Fruit fly (Drosophila melanogaster) whole organism, embryonic: Measurements from ENCODE around the gene Noa36.
A peak's percentile ranks its signal among the peaks of the same experiment; 100 is the strongest.

ENCODE experiments used
- CG10274 ChIP-seq: fragments of 200-800 bp; sonication (Bioruptor generic); optimal IDR thresholded peaks from 3 replicates; lab custom pipeline; 2017; ENCODE audit warnings: missing biosample characterization, mild to moderate bottlenecking, missing genetic modification characterization
- CG10366 ChIP-seq: fragments of 200-800 bp; sonication (Bioruptor generic); IDR thresholded peaks from 2 replicates; pipeline ENCODE4 v1.3.6; 2022; ENCODE audit warnings: missing biosample characterization, missing genetic modification characterization
- CG10654 ChIP-seq: fragments of 200-800 bp; sonication (Bioruptor generic); optimal IDR thresholded peaks from 2 replicates; lab custom pipeline; 2016; ENCODE audit warnings: missing biosample characterization, missing genetic modification characterization
- CG11398 ChIP-seq: fragments of 200-800 bp; sonication (Bioruptor generic); optimal IDR thresholded peaks from 2 replicates; lab custom pipeline; 2016; ENCODE audit warnings: missing biosample characterization, missing genetic modification characterization
- CG12219 ChIP-seq: fragments of 200-800 bp; sonication (Bioruptor generic); optimal IDR thresholded peaks from 3 replicates; lab custom pipeline; 2018; ENCODE audit warnings: missing biosample characterization, mild to moderate bottlenecking, missing genetic modification characterization
- CG12236 ChIP-seq: fragments of 200-800 bp; sonication (Bioruptor generic); optimal IDR thresholded peaks from 2 replicates; lab custom pipeline; 2016; ENCODE audit warnings: missing biosample characterization, missing genetic modification characterization
- CG1233 ChIP-seq: fragments of 200-800 bp; sonication (Bioruptor generic); optimal IDR thresholded peaks from 4 replicates; lab custom pipeline; 2018; ENCODE audit warnings: missing biosample characterization, mild to moderate bottlenecking, missing genetic modification characterization
- CG12391 ChIP-seq: fragments of 200-800 bp; sonication (Bioruptor generic); optimal IDR thresholded peaks from 3 replicates; lab custom pipeline; 2018; ENCODE audit warnings: missing biosample characterization, mild to moderate bottlenecking, missing genetic modification characterization, moderate library complexity
- CG15073 ChIP-seq: fragments of 200-800 bp; sonication (Bioruptor generic); optimal IDR thresholded peaks from 2 replicates; lab custom pipeline; 2016; ENCODE audit warnings: missing biosample characterization, missing genetic modification characterization
- CG15269 ChIP-seq: fragments of 200-800 bp; sonication (Bioruptor generic); optimal IDR thresholded peaks from 2 replicates; lab custom pipeline; 2018; ENCODE audit warnings: missing biosample characterization, mild to moderate bottlenecking, missing genetic modification characterization, moderate library complexity
- CG1529 ChIP-seq: fragments of 200-800 bp; sonication (Bioruptor generic); optimal IDR thresholded peaks from 3 replicates; lab custom pipeline; 2018; ENCODE audit warnings: missing biosample characterization, missing genetic modification characterization
- CG1603 ChIP-seq: fragments of 200-800 bp; sonication (Bioruptor generic); optimal IDR thresholded peaks from 2 replicates; lab custom pipeline; 2019; ENCODE audit warnings: missing biosample characterization, mild to moderate bottlenecking, missing genetic modification characterization, moderate library complexity
- CG17829 ChIP-seq: fragments of 200-800 bp; optimal IDR thresholded peaks from 2 replicates; lab custom pipeline; 2019; ENCODE audit warnings: missing biosample characterization, mild to moderate bottlenecking, missing genetic modification characterization, moderate library complexity
- CG30403 ChIP-seq: fragments of 200-800 bp; sonication (Bioruptor generic); optimal IDR thresholded peaks from 3 replicates; lab custom pipeline; 2016; ENCODE audit warnings: missing biosample characterization, missing genetic modification characterization
- CG33213 ChIP-seq: fragments of 200-800 bp; sonication (Bioruptor generic); optimal IDR thresholded peaks from 3 replicates; lab custom pipeline; 2016; ENCODE audit warnings: missing biosample characterization, missing genetic modification characterization
- CG34376 ChIP-seq: fragments of 200-800 bp; sonication (Bioruptor generic); optimal IDR thresholded peaks from 2 replicates; lab custom pipeline; 2018; ENCODE audit warnings: missing biosample characterization, mild to moderate bottlenecking, missing genetic modification characterization
- CG4328 ChIP-seq: fragments of 200-800 bp; sonication (Bioruptor generic); optimal IDR thresholded peaks from 3 replicates; lab custom pipeline; 2017; ENCODE audit warnings: missing biosample characterization, missing genetic modification reagents, missing genetic modification characterization
- CG6689 ChIP-seq: fragments of 200-800 bp; sonication (Bioruptor generic); IDR thresholded peaks from 2 replicates; pipeline ENCODE4 v1.3.6; 2022; ENCODE audit warnings: missing biosample characterization, missing genetic modification characterization
- CG7987 ChIP-seq: fragments of 200-800 bp; sonication (Bioruptor generic); optimal IDR thresholded peaks from 2 replicates; lab custom pipeline; 2018; ENCODE audit warnings: missing biosample characterization, mild to moderate bottlenecking, missing genetic modification characterization, moderate library complexity
- CG9876 ChIP-seq: fragments of 200-800 bp; sonication (Bioruptor generic); optimal IDR thresholded peaks from 2 replicates; lab custom pipeline; 2016; ENCODE audit warnings: missing biosample characterization, missing genetic modification characterization
- Chrac-16 ChIP-seq: fragments of 200-800 bp; sonication (Bioruptor generic); optimal IDR thresholded peaks from 3 replicates; lab custom pipeline; 2016; ENCODE audit warnings: missing biosample characterization, missing genetic modification characterization
- Dfd ChIP-seq, 2 experiments: fragments of >200 bp; optimal IDR thresholded peaks; 2 replicates each; lab custom pipeline; 2017; ENCODE audit warnings: missing biosample characterization in 2 of 2, missing genetic modification characterization in 2 of 2
- H2.0 ChIP-seq: fragments of 200-800 bp; sonication (Bioruptor generic); IDR thresholded peaks from 2 replicates; pipeline ENCODE4 v1.3.6; 2022; ENCODE audit warnings: missing biosample characterization, missing genetic modification characterization
- HLH54F ChIP-seq: fragments of 200-800 bp; sonication (Bioruptor generic); optimal IDR thresholded peaks from 3 replicates; lab custom pipeline; 2016; ENCODE audit warnings: missing biosample characterization, missing genetic modification characterization
- HLHmδ ChIP-seq: fragments of 200-800 bp; sonication (Bioruptor generic); optimal IDR thresholded peaks from 2 replicates; lab custom pipeline; 2018; ENCODE audit warnings: missing biosample characterization, mild to moderate bottlenecking, missing genetic modification characterization, moderate library complexity
- Hmr ChIP-seq: fragments of 200-800 bp; sonication (Bioruptor generic); optimal IDR thresholded peaks from 3 replicates; lab custom pipeline; 2017; ENCODE audit warnings: mild to moderate bottlenecking, missing biosample characterization, missing genetic modification reagents, missing genetic modification characterization
- Hr78 ChIP-seq, 2 experiments: fragments of 200-800 bp in 1 of 2; fragments of >200 bp in 1 of 2; sonication (Bioruptor generic) in 1 of 2; optimal IDR thresholded peaks; 2 replicates each; lab custom pipeline; 2017 to 2019; ENCODE audit warnings: missing biosample characterization in 2 of 2, missing genetic modification characterization in 2 of 2, mild to moderate bottlenecking in 1 of 2, moderate library complexity in 1 of 2
- Lpt ChIP-seq: fragments of >200 bp; optimal IDR thresholded peaks from 2 replicates; lab custom pipeline; 2018; ENCODE audit warnings: missing biosample characterization, missing genetic modification characterization
- Oaz ChIP-seq: fragments of 200-800 bp; sonication (Bioruptor generic); IDR thresholded peaks from 2 replicates; pipeline ENCODE4 v1.3.6; 2022; ENCODE audit warnings: missing biosample characterization, missing genetic modification characterization
- Pdp1 ChIP-seq, 2 experiments: fragments of 200-800 bp; sonication (Bioruptor generic); optimal IDR thresholded peaks; 3 replicates each; lab custom pipeline; 2016; ENCODE audit warnings: missing biosample characterization in 2 of 2, missing genetic modification characterization in 2 of 2, mild to moderate bottlenecking in 1 of 2, moderate library complexity in 1 of 2
- Rfx ChIP-seq: fragments of 200-800 bp; sonication (Bioruptor generic); IDR thresholded peaks from 2 replicates; pipeline ENCODE4 v1.3.6; 2022; ENCODE audit warnings: missing biosample characterization, missing genetic modification characterization
- Sox102F ChIP-seq: fragments of 200-800 bp; sonication (Bioruptor generic); optimal IDR thresholded peaks from 2 replicates; lab custom pipeline; 2018; ENCODE audit warnings: missing biosample characterization, mild to moderate bottlenecking, missing genetic modification characterization, moderate library complexity
- Ssrp ChIP-seq: fragments of 200-800 bp; sonication (Bioruptor generic); optimal IDR thresholded peaks from 2 replicates; lab custom pipeline; 2018; ENCODE audit warnings: missing biosample characterization, mild to moderate bottlenecking, missing genetic modification characterization, moderate library complexity
- ato ChIP-seq: fragments of 200-800 bp; sonication (Bioruptor generic); IDR thresholded peaks from 2 replicates; pipeline ENCODE4 v1.3.6; 2022; ENCODE audit warnings: missing biosample characterization, missing genetic modification characterization; ENCODE audit not compliant: partially characterized antibody
- dmrt99B ChIP-seq: fragments of 200-800 bp; sonication (Bioruptor generic); optimal IDR thresholded peaks from 2 replicates; lab custom pipeline; 2018; ENCODE audit warnings: missing biosample characterization, mild to moderate bottlenecking, missing genetic modification characterization, moderate library complexity
- exex ChIP-seq: fragments of 200-800 bp; sonication (Bioruptor generic); optimal IDR thresholded peaks from 4 replicates; lab custom pipeline; 2018; ENCODE audit warnings: missing biosample characterization, mild to moderate bottlenecking, missing genetic modification characterization, moderate library complexity
- eyg ChIP-seq: fragments of 200-800 bp; sonication (Bioruptor generic); optimal IDR thresholded peaks from 3 replicates; lab custom pipeline; 2016; ENCODE audit warnings: missing biosample characterization, missing genetic modification characterization
- fd3F ChIP-seq: fragments of 200-800 bp; sonication (Bioruptor generic); optimal IDR thresholded peaks from 2 replicates; lab custom pipeline; 2018; ENCODE audit warnings: missing biosample characterization, mild to moderate bottlenecking, missing genetic modification characterization, moderate library complexity
- gcm ChIP-seq: fragments of 200-800 bp; sonication (Bioruptor generic); optimal IDR thresholded peaks from 2 replicates; lab custom pipeline; 2019; ENCODE audit warnings: missing biosample characterization, mild to moderate bottlenecking, missing genetic modification characterization, moderate library complexity
- insv ChIP-seq, 2 experiments: fragments of 200-800 bp; sonication (Bioruptor generic); optimal IDR thresholded peaks; 3 replicates each; lab custom pipeline; 2016 to 2018; ENCODE audit warnings: missing biosample characterization in 2 of 2, missing genetic modification characterization in 2 of 2
- kay ChIP-seq: fragments of 200-800 bp; sonication (Bioruptor generic); optimal IDR thresholded peaks from 2 replicates; lab custom pipeline; 2016; ENCODE audit warnings: missing biosample characterization, missing genetic modification characterization
- lab ChIP-seq: fragments of 200-800 bp; sonication (Bioruptor generic); optimal IDR thresholded peaks from 3 replicates; lab custom pipeline; 2017; ENCODE audit warnings: missing biosample characterization, missing genetic modification characterization, mild to moderate bottlenecking, moderate library complexity, missing genetic modification reagents
- mirr ChIP-seq: fragments of 200-800 bp; sonication (Bioruptor generic); optimal IDR thresholded peaks from 3 replicates; lab custom pipeline; 2018; ENCODE audit warnings: missing biosample characterization, mild to moderate bottlenecking, missing genetic modification characterization
- sens ChIP-seq: fragments of 200-800 bp; sonication (Bioruptor generic); peaks from one replicate; lab custom pipeline; 2016; ENCODE audit warnings: missing biosample characterization, missing genetic modification characterization
- seq ChIP-seq: fragments of 200-800 bp; sonication (Bioruptor generic); IDR thresholded peaks from 2 replicates; pipeline ENCODE4 v1.3.6; 2022; ENCODE audit warnings: missing biosample characterization, missing genetic modification characterization
- trem ChIP-seq: fragments of 200-800 bp; optimal IDR thresholded peaks from 3 replicates; lab custom pipeline; 2019; ENCODE audit warnings: missing biosample characterization, mild to moderate bottlenecking, missing genetic modification characterization, moderate library complexity
- ttk ChIP-seq: fragments of 200-800 bp; sonication (Bioruptor generic); IDR thresholded peaks from 2 replicates; pipeline ENCODE4 v2.1.2; 2022; ENCODE audit warnings: missing biosample characterization, missing genetic modification characterization
- zen ChIP-seq: fragments of 200-800 bp; sonication (Bioruptor generic); optimal IDR thresholded peaks from 3 replicates; lab custom pipeline; 2018; ENCODE audit warnings: missing biosample characterization, mild to moderate bottlenecking, missing genetic modification characterization, moderate library complexity

Gene Noa36

DNA sequence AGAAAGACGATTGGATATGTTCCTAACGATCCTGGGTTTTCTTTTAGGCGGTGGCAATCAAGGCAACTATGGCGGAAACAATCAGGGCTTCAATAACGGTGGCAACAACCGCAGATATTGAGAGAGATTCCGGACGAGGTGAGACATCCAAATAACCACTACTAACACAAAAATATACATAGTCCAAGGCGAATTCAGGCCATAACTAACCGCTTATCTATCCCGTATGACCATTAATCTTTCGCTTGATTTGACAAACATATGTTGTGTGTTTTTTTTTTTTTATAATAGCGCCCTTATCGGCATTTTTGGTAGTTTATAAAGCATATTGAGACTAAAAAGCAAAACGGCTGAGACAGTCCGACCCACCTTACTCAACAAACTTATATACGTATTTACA is 4.5 kb upstream of the Noa36 start:
- TF ChIP-seq CG34376 (GFP tag; lab: Kevin White, UChicago) (peak; percentile 77), sens (peak; percentile 8), mirr (GFP tag; lab: Kevin White, UChicago) (peak; percentile 53), trem (tag; lab: Kevin White, UChicago) (no peak), exex (tag; lab: Kevin White, UChicago) (peak; percentile 67)

dm6 chr3R:28600144-28600792 is 1.2 kb upstream of the Noa36 start:
- TF ChIP-seq CG1233 (GFP tag; lab: Kevin White, UChicago) (no peak), CG12236 (GFP tag; lab: Kevin White, UChicago) (no peak), CG10274 (no peak), CG10366 (GFP tag; lab: Robert Waterston, UW) (no peak), HLH54F (GFP tag; lab: Kevin White, UChicago) (no peak), Rfx (GFP tag; lab: Robert Waterston, UW) (peak; percentile 54; the same call in 1 of the 2 replicates), fd3F (no peak), CG15073 (no peak), dmrt99B (tag; lab: Kevin White, UChicago) (no peak), Hr78 (GFP tag; optimal IDR thresholded peaks at IDR 0.05; lab: Kevin White, UChicago) (no peak), CG1603 (tag; lab: Kevin White, UChicago) (peak; percentile 76), ttk (GFP tag; lab: Robert Waterston, UW) (no peak), CG12391 (tag; lab: Kevin White, UChicago) (peak; percentile 18), zen (no peak), Hmr (peak; percentile 38), CG11398 (GFP tag; lab: Kevin White, UChicago) (no peak), eyg (GFP tag; lab: Kevin White, UChicago) (no peak), Lpt (GFP tag; lab: Kevin White, UChicago) (no peak), CG30403 (no peak), gcm (GFP tag; lab: Kevin White, UChicago) (no peak), CG15269 (tag; lab: Kevin White, UChicago) (no peak), Oaz (no peak), Pdp1 (GFP tag; optimal IDR thresholded peaks at IDR 0.05; lab: Kevin White, UChicago) (peak in 1 of 2 experiments; percentile 70), CG12219 (no peak), Chrac-16 (GFP tag; lab: Kevin White, UChicago) (no peak), HLHmδ (GFP tag; lab: Kevin White, UChicago) (no peak), Ssrp (tag; lab: Kevin White, UChicago) (no peak), CG7987 (peak; percentile 12), CG33213 (GFP tag; lab: Kevin White, UChicago) (no peak), CG1529 (GFP tag; lab: Kevin White, UChicago) (no peak), CG17829 (peak; percentile 16), H2.0 (GFP tag; lab: Robert Waterston, UW) (no peak), CG4328 (GFP tag; lab: Kevin White, UChicago) (no peak), CG10654 (GFP tag; lab: Kevin White, UChicago) (no peak), ato (peak; percentile 47), Sox102F (GFP tag; lab: Kevin White, UChicago) (no peak), lab (GFP tag; lab: Kevin White, UChicago) (no peak), kay (GFP tag; lab: Kevin White, UChicago) (no peak), seq (GFP tag; lab: Robert Waterston, UW) (no peak), insv (GFP tag; optimal IDR thresholded peaks at IDR 0.05; lab: Kevin White, UChicago) (peak in 1 of 2 experiments; percentile 2), CG6689 (GFP tag; lab: Robert Waterston, UW) (no peak), Dfd (GFP tag; optimal IDR thresholded peaks at IDR 0.05; lab: Kevin White, UChicago) (no peak), CG9876 (GFP tag; lab: Kevin White, UChicago) (no peak)
